Fruit fly (Drosophila melanogaster) whole organism, pupa: ENCODE data around the gene Amun.

Source experiments
- CG10348 ChIP-seq: fragments of 200-800 bp; sonication (Bioruptor generic); IDR thresholded peaks from 2 replicates; pipeline ENCODE4 v1.3.6; 2022; ENCODE audit warnings: missing biosample characterization, missing genetic modification characterization
- CG12605 ChIP-seq: fragments of 200-800 bp; sonication (Bioruptor generic); IDR thresholded peaks from 2 replicates; pipeline ENCODE4 v1.3.6; 2022; ENCODE audit warnings: missing biosample characterization, missing genetic modification characterization
- CG13204 ChIP-seq: fragments of 200-800 bp; sonication (Bioruptor generic); optimal IDR thresholded peaks from 2 replicates; lab custom pipeline; 2018; ENCODE audit warnings: missing biosample characterization, mild to moderate bottlenecking, missing genetic modification characterization, moderate library complexity
- CG14655 ChIP-seq: fragments of 200-800 bp; sonication (Bioruptor generic); optimal IDR thresholded peaks from 3 replicates; lab custom pipeline; 2017; ENCODE audit warnings: mild to moderate bottlenecking, missing biosample characterization, missing genetic modification reagents, missing genetic modification characterization
- CG15710 ChIP-seq: fragments of 200-800 bp; sonication (Bioruptor generic); optimal IDR thresholded peaks from 2 replicates; lab custom pipeline; 2018; ENCODE audit warnings: missing biosample characterization, mild to moderate bottlenecking, missing genetic modification characterization, moderate library complexity
- CG17806 ChIP-seq: fragments of 200-800 bp; sonication (Bioruptor generic); optimal IDR thresholded peaks from 2 replicates; lab custom pipeline; 2018; ENCODE audit warnings: missing biosample characterization, mild to moderate bottlenecking, missing genetic modification characterization, moderate library complexity
- CG32121 ChIP-seq: fragments of 200-800 bp; sonication (Bioruptor generic); IDR thresholded peaks from 2 replicates; pipeline ENCODE4 v1.3.6; 2022; ENCODE audit warnings: missing biosample characterization, missing genetic modification characterization
- CG34367 ChIP-seq: fragments of 200-800 bp; sonication (Bioruptor generic); optimal IDR thresholded peaks from 2 replicates; lab custom pipeline; 2018; ENCODE audit warnings: missing biosample characterization, mild to moderate bottlenecking, missing genetic modification characterization
- CG4496 ChIP-seq: fragments of 200-800 bp; sonication (Bioruptor generic); IDR thresholded peaks from 3 replicates; pipeline ENCODE4 v1.3.6; 2022; ENCODE audit warnings: missing biosample characterization, missing genetic modification characterization
- CG8159 ChIP-seq: fragments of 200-800 bp; sonication (Bioruptor generic); optimal IDR thresholded peaks from 3 replicates; lab custom pipeline; 2018; ENCODE audit warnings: missing biosample characterization, mild to moderate bottlenecking, missing genetic modification characterization, moderate library complexity
- CG8301 ChIP-seq: fragments of 200-800 bp; sonication (Bioruptor generic); optimal IDR thresholded peaks from 2 replicates; lab custom pipeline; 2018; ENCODE audit warnings: missing biosample characterization, mild to moderate bottlenecking, missing genetic modification characterization
- CG9948 ChIP-seq: fragments of 200-800 bp; sonication (Bioruptor generic); optimal IDR thresholded peaks from 2 replicates; lab custom pipeline; 2018; ENCODE audit warnings: missing biosample characterization, mild to moderate bottlenecking, missing genetic modification characterization, moderate library complexity
- D1 ChIP-seq: fragments of 200-800 bp; sonication (Bioruptor generic); optimal IDR thresholded peaks from 2 replicates; lab custom pipeline; 2018; ENCODE audit warnings: missing biosample characterization, mild to moderate bottlenecking, missing genetic modification characterization, moderate library complexity
- EcR ChIP-seq: fragments of 200-800 bp; sonication (Bioruptor generic); optimal IDR thresholded peaks from 3 replicates; lab custom pipeline; 2019; ENCODE audit warnings: missing biosample characterization, missing genetic modification characterization, mild to moderate bottlenecking, moderate library complexity, missing genetic modification reagents
- Ets98B ChIP-seq: fragments of 200-800 bp; sonication (Bioruptor generic); IDR thresholded peaks from 2 replicates; pipeline ENCODE4 v1.3.6; 2022; ENCODE audit warnings: missing biosample characterization, missing genetic modification characterization
- Pif1A ChIP-seq: fragments of 200-800 bp; sonication (Bioruptor generic); optimal IDR thresholded peaks from 3 replicates; lab custom pipeline; 2016; ENCODE audit warnings: missing biosample characterization, missing genetic modification characterization
- Pif1B ChIP-seq: fragments of 200-800 bp; sonication (Bioruptor generic); optimal IDR thresholded peaks from 3 replicates; lab custom pipeline; 2016; ENCODE audit warnings: missing biosample characterization, missing genetic modification characterization
- Snoo ChIP-seq: fragments of 200-800 bp; sonication (Bioruptor generic); optimal IDR thresholded peaks from 3 replicates; lab custom pipeline; 2017; ENCODE audit warnings: missing biosample characterization, mild to moderate bottlenecking, missing genetic modification characterization, inconsistent platforms
- fd96Ca ChIP-seq: fragments of 200-800 bp; sonication (Bioruptor generic); IDR thresholded peaks from 3 replicates; pipeline ENCODE4 v1.3.6; 2022; ENCODE audit warnings: missing biosample characterization, missing genetic modification characterization
- gl ChIP-seq: fragments of 200-800 bp; sonication (Bioruptor generic); optimal IDR thresholded peaks from 2 replicates; lab custom pipeline; 2018; ENCODE audit warnings: missing biosample characterization, mild to moderate bottlenecking, missing genetic modification characterization
- rn ChIP-seq: fragments of 200-800 bp; sonication (Bioruptor generic); IDR thresholded peaks from 2 replicates; pipeline ENCODE4 v1.3.6; 2022; ENCODE audit warnings: missing biosample characterization, missing genetic modification characterization

Amun gene

DNA sequence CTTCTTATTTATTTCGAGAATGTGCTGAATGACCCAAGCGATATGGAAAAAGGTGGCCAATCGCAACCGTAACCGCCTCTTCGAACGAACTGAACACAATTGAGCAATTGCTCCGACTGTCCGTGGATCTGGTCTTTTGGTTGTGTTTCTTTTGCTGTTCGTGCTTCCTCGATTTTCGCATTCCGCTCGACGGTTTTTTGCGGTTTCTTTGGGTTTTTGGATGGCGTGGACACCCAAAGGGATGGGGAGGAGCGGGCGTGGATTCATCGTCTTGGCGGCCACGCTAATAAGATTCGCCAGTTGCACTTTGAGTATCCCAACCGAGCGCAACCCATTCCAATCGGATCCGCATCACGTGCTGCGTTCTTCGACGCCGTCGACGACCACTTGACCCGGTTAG, 17.3 kb upstream of the Amun start, which contains the start of gene inaF-B:
inaF-B (minus strand) TSS at position 101 of the 400 bp plus-strand sequence.
- no peak for TF ChIP-seq CG14655 (GFP tag; lab: Kevin White, UChicago)
- TF ChIP-seq CG8301 (tag; lab: Kevin White, UChicago) = no peak
- TF ChIP-seq CG10348 (GFP tag; lab: Robert Waterston, UW) = no peak
- TF ChIP-seq fd96Ca = no peak
- TF ChIP-seq CG9948 = no peak
- TF ChIP-seq CG4496 (GFP tag; lab: Robert Waterston, UW) = no peak
- TF ChIP-seq Pif1B (GFP tag; lab: Kevin White, UChicago) = no peak
- TF ChIP-seq D1 (tag; lab: Kevin White, UChicago) = no peak
- no peak for TF ChIP-seq Snoo (tag; lab: Kevin White, UChicago)
- no peak for TF ChIP-seq Ets98B (GFP tag; lab: Robert Waterston, UW)
- TF ChIP-seq CG12605 (GFP tag; lab: Robert Waterston, UW) = no peak
- no peak for TF ChIP-seq CG8159 (tag; lab: Kevin White, UChicago)
- no peak for TF ChIP-seq EcR (GFP tag; lab: Kevin White, UChicago)
- no peak for TF ChIP-seq CG32121 (GFP tag; lab: Robert Waterston, UW)
- TF ChIP-seq Pif1A (GFP tag; lab: Kevin White, UChicago) = no peak
- no peak for TF ChIP-seq gl (tag; lab: Kevin White, UChicago)
- no peak for TF ChIP-seq CG13204

DNA sequence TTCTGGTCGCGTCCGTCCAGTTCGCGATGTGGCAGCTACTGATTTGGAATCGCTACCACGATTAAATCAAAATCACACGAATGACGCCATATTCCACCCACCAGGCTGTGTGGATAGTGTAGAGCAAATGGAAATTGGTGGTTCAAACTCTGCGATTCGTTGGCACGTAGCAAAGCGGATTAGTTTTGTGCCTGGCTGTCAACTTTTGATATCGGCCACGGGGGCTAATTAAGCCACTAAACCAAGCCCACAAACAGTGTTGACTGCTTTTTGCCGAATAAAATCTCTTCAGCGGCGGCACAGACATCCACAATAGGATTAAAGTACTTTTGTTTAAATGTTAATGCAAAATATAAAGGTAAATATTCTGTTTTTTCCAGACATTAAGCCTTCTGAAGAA, 16.3 kb upstream of the Amun start, which contains the start of gene inaF-C:
inaF-C (minus strand) TSS at position 101 of the 400 bp plus-strand sequence.
- no peak for TF ChIP-seq CG17806 (tag; lab: Kevin White, UChicago)
- TF ChIP-seq Pif1A (GFP tag; lab: Kevin White, UChicago) = no peak
- no peak for TF ChIP-seq CG9948
- no peak for TF ChIP-seq EcR (GFP tag; lab: Kevin White, UChicago)
- TF ChIP-seq, all 21 proteins: peak for 0

DNA sequence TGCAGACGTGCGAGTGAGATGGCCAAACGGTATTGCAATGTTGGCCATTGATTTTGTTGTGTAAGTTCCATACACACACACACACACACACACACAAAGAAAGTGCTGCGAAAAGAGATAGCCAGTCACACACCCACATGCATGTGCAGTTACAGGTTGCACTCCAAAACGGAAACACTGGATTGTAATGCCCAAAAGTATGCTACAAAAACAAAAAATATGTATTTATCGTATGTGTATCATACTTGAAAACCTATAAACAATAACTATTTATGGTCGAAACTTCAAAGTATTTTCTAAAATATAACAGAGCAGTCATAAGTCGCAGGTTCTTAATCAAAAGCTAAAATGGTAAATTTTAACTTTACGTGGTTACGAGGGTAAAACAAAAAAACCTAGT, 14.6 kb upstream of the Amun start:
- TF ChIP-seq CG8301 (tag; lab: Kevin White, UChicago) (peak; percentile 8), CG10348 (GFP tag; lab: Robert Waterston, UW) (no peak), CG17806 (tag; lab: Kevin White, UChicago) (no peak), fd96Ca (no peak), Snoo (tag; lab: Kevin White, UChicago) (no peak), CG12605 (GFP tag; lab: Robert Waterston, UW) (no peak), CG9948 (no peak), Pif1B (GFP tag; lab: Kevin White, UChicago) (no peak), gl (tag; lab: Kevin White, UChicago) (no peak), CG13204 (no peak), Pif1A (GFP tag; lab: Kevin White, UChicago) (no peak), EcR (GFP tag; lab: Kevin White, UChicago) (no peak), CG4496 (GFP tag; lab: Robert Waterston, UW) (0 out of 3 replicates have a peak, but pooled peaks have one; percentile 17)

DNA sequence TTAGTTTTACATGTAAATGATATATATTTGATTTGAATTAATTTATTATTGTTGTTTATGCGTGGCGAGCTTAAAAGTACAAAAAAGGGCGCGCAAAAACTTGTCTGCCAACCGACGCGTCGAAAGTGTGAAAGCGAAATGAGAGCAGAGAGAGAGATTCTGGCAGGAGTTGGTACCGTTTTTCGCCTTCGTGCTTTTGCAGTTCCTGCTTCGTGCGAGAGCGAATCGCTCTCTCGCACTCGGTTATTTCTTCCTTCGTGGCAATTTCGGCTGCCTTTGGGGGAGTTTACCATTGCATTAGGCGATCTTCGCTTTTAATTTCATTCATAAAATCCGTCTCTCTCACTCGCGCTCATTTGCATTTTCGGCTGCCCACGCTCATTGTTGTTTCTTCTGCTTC, 13.6 kb upstream of the Amun start, which contains the start of gene inaF-D:
inaF-D (minus strand) TSS at position 101 of the 400 bp plus-strand sequence.
- TF ChIP-seq EcR (GFP tag; lab: Kevin White, UChicago) = no peak
- TF ChIP-seq fd96Ca = no peak
- TF ChIP-seq CG10348 (GFP tag; lab: Robert Waterston, UW) = no peak
- no peak for TF ChIP-seq Snoo (tag; lab: Kevin White, UChicago)
- TF ChIP-seq CG15710 (tag; lab: Kevin White, UChicago) = no peak
- TF ChIP-seq Pif1B (GFP tag; lab: Kevin White, UChicago) = no peak
- no peak for TF ChIP-seq CG32121 (GFP tag; lab: Robert Waterston, UW)
- TF ChIP-seq CG4496 (GFP tag; lab: Robert Waterston, UW) = no peak
- no peak for TF ChIP-seq rn (GFP tag; lab: Robert Waterston, UW)

DNA sequence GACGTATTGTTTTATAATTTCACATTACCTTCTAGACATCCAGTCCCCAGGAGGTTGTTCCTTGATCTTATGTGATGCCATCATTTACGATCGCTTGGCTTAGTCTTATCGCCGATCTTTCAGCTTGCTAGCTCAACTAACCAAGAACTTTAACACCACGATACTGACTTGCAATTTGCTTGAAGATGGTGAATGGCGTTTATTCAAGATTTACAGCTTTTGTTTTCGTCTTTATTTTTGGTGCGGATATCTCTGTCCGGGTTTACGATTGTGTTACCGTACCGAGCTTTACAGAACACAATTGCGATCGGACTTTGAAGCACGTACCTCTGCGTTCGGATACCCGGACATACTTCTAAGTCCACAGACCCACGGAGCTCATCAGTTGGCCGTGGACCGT, 8.6 kb upstream of the Amun start, which contains the start of gene CG15221:
CG15221 (plus strand) TSS at position 301 of the 400 bp plus-strand sequence.
- TF ChIP-seq CG34367 (tag; lab: Kevin White, UChicago) = no peak
- TF ChIP-seq gl (tag; lab: Kevin White, UChicago) = no peak
- no peak for TF ChIP-seq CG4496 (GFP tag; lab: Robert Waterston, UW)
- TF ChIP-seq Snoo (tag; lab: Kevin White, UChicago) = no peak
- no peak for TF ChIP-seq CG13204
- no peak for TF ChIP-seq D1 (tag; lab: Kevin White, UChicago)
- TF ChIP-seq CG15710 (tag; lab: Kevin White, UChicago) = no peak
- no peak for TF ChIP-seq Ets98B (GFP tag; lab: Robert Waterston, UW)
- TF ChIP-seq CG8159 (tag; lab: Kevin White, UChicago) = no peak
- TF ChIP-seq rn (GFP tag; lab: Robert Waterston, UW) = no peak
- TF ChIP-seq CG32121 (GFP tag; lab: Robert Waterston, UW) = no peak
- TF ChIP-seq CG8301 (tag; lab: Kevin White, UChicago) = no peak

DNA sequence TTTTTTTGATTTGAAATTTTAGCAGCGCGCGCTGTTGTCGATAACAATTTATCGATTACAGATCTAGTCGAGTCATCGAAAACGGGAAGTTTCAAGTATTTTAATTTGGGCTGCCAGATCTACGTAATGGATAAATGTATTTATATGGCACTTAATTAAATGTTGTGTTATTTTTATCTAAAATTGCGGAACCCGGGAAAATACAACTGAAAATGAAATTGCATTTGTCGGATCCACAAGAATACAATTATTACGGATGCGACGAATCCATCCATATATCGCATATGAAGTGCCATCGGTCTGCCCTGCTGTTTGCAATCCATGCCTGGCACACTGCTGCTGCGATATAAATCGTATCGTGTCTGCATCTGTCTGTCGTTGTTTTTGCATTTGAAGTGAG, 4.8 kb upstream of the Amun start, which contains the start of gene Tango10:
Tango10 (plus strand) TSS at position 108 of the 400 bp plus-strand sequence.
- TF ChIP-seq CG32121 (GFP tag; lab: Robert Waterston, UW) (peak; percentile 40; the same call in 1 of the 2 replicates), rn (GFP tag; lab: Robert Waterston, UW) (no peak), CG9948 (no peak), fd96Ca (peak; percentile 53; the same call in 1 of the 3 replicates), Pif1B (GFP tag; lab: Kevin White, UChicago) (no peak), Ets98B (GFP tag; lab: Robert Waterston, UW) (0 out of 2 replicates have a peak, but pooled peaks have one; percentile 24), CG17806 (tag; lab: Kevin White, UChicago) (peak; percentile 13), CG15710 (tag; lab: Kevin White, UChicago) (peak; percentile 38)
